Worm (Caenorhabditis elegans) whole organism, young adult: ENCODE measurements around the gene M88.3.

ENCODE experiments used
- B0019.2 ChIP-seq: fragments of 200-800 bp; sonication (Bioruptor generic); conservative IDR thresholded peaks from 2 replicates; pipeline ENCODE4 v1.3.6; 2022; ENCODE audit warnings: missing genetic modification reagents, missing genetic modification characterization, missing compliant biosample characterization
- B0261.1 ChIP-seq: sonication (generic microtip); optimal IDR thresholded peaks from 2 replicates; lab custom pipeline; 2016; ENCODE audit warnings: mild to moderate bottlenecking, missing genetic modification characterization, moderate library complexity, missing compliant biosample characterization
- C17E4.6 ChIP-seq: fragments of 200-800 bp; sonication (Bioruptor generic); IDR thresholded peaks from 2 replicates; pipeline ENCODE4 v1.3.6; 2022; ENCODE audit warnings: missing genetic modification reagents, missing genetic modification characterization, missing compliant biosample characterization
- F23B12.7 ChIP-seq: sonication (generic microtip); optimal IDR thresholded peaks from 2 replicates; lab custom pipeline; 2017; ENCODE audit warnings: missing genetic modification characterization, mild to moderate bottlenecking, missing compliant biosample characterization, antibody characterized with exemption, moderate library complexity; ENCODE audit not compliant: insufficient read depth
- F33H1.4 ChIP-seq: fragments of 200-800 bp; sonication (Bioruptor generic); IDR thresholded peaks from 2 replicates; pipeline ENCODE4 v1.3.6; 2022; ENCODE audit warnings: missing genetic modification reagents, missing genetic modification characterization, missing compliant biosample characterization
- F49E8.2 ChIP-seq: sonication (generic microtip); optimal IDR thresholded peaks from 3 replicates; lab custom pipeline; 2017; ENCODE audit warnings: missing genetic modification characterization, mild to moderate bottlenecking, missing compliant biosample characterization, antibody characterized with exemption, moderate library complexity; ENCODE audit not compliant: insufficient read depth
- F52B5.7 ChIP-seq: sonication (generic microtip); optimal IDR thresholded peaks from 2 replicates; lab custom pipeline; 2016; ENCODE audit warnings: mild to moderate bottlenecking, missing genetic modification characterization, missing compliant biosample characterization
- F55B11.4 ChIP-seq: sonication (generic microtip); optimal IDR thresholded peaks from 2 replicates; lab custom pipeline; 2016; ENCODE audit warnings: missing compliant biosample characterization, missing genetic modification characterization, borderline replicate concordance; ENCODE audit not compliant: insufficient read depth
- aptf-2 ChIP-seq: fragments of 200-800 bp; sonication (Bioruptor generic); conservative IDR thresholded peaks from 2 replicates; pipeline ENCODE4 v1.3.6; 2022; ENCODE audit warnings: missing genetic modification reagents, missing genetic modification characterization, missing compliant biosample characterization
- aptf-3 ChIP-seq: fragments of 200-800 bp; sonication (Bioruptor generic); IDR thresholded peaks from 2 replicates; pipeline ENCODE4 v1.3.6; 2022; ENCODE audit warnings: missing genetic modification characterization, missing compliant biosample characterization
- attf-3 ChIP-seq: fragments of 200-800 bp; sonication (Bioruptor generic); conservative IDR thresholded peaks from 2 replicates; pipeline ENCODE4 v1.3.6; 2022; ENCODE audit warnings: missing genetic modification reagents, missing genetic modification characterization, missing compliant biosample characterization
- attf-5 ChIP-seq: fragments of 200-800 bp; sonication (Bioruptor generic); optimal IDR thresholded peaks from 2 replicates; lab custom pipeline; 2018; ENCODE audit warnings: mild to moderate bottlenecking, missing genetic modification characterization, missing compliant biosample characterization
- ccch-3 ChIP-seq: fragments of 200-800 bp; sonication (Bioruptor generic); optimal IDR thresholded peaks from 2 replicates; lab custom pipeline; 2018; ENCODE audit warnings: mild to moderate bottlenecking, missing genetic modification characterization, missing compliant biosample characterization
- cebp-1 ChIP-seq, 2 experiments: fragments of 200-800 bp in 1 of 2; sonication (Bioruptor generic) in 1 of 2; sonication (generic microtip) in 1 of 2; IDR thresholded peaks in 1 of 2; optimal IDR thresholded peaks in 1 of 2; 2 replicates each; pipeline versions ENCODE4 v1.3.6 to Lab custom; 2017 to 2022; ENCODE audit warnings: missing compliant biosample characterization in 2 of 2, missing genetic modification characterization in 2 of 2, mild to moderate bottlenecking in 1 of 2, missing genetic modification reagents in 1 of 2, moderate library complexity in 1 of 2
- ceh-27 ChIP-seq: fragments of 200-800 bp; sonication (Bioruptor generic); optimal IDR thresholded peaks from 2 replicates; lab custom pipeline; 2018; ENCODE audit warnings: mild to moderate bottlenecking, missing genetic modification characterization, moderate library complexity, missing compliant biosample characterization
- ceh-91 ChIP-seq: fragments of 200-800 bp; sonication (Bioruptor generic); IDR thresholded peaks from 2 replicates; pipeline ENCODE4 v1.3.6; 2022; ENCODE audit warnings: missing genetic modification reagents, missing genetic modification characterization, missing compliant biosample characterization
- dox-1 ChIP-seq: fragments of 200-800 bp; sonication (Bioruptor generic); IDR thresholded peaks from 2 replicates; pipeline ENCODE4 v1.3.6; 2022; ENCODE audit warnings: missing genetic modification reagents, missing genetic modification characterization, missing compliant biosample characterization
- egl-18 ChIP-seq: fragments of 200-800 bp; sonication (Bioruptor generic); IDR thresholded peaks from 2 replicates; pipeline ENCODE4 v1.3.6; 2022; ENCODE audit warnings: missing genetic modification reagents, missing genetic modification characterization, missing compliant biosample characterization
- egrh-3 ChIP-seq: fragments of 200-800 bp; sonication (Bioruptor generic); IDR thresholded peaks from 2 replicates; pipeline ENCODE4 v1.3.6; 2022; ENCODE audit warnings: missing genetic modification reagents, missing genetic modification characterization, missing compliant biosample characterization
- ets-4 ChIP-seq: fragments of 200-800 bp; sonication (Bioruptor generic); optimal IDR thresholded peaks from 2 replicates; lab custom pipeline; 2018; ENCODE audit warnings: mild to moderate bottlenecking, missing genetic modification characterization, missing compliant biosample characterization
- fkh-3 ChIP-seq: sonication (generic microtip); optimal IDR thresholded peaks from 2 replicates; lab custom pipeline; 2016; ENCODE audit warnings: mild to moderate bottlenecking, missing genetic modification characterization, missing compliant biosample characterization
- him-1 ChIP-seq: sonication (generic microtip); optimal IDR thresholded peaks from 2 replicates; lab custom pipeline; 2016; ENCODE audit warnings: missing genotype, missing genetic modification reagents, missing genetic modification characterization, missing compliant biosample characterization
- hlh-12 ChIP-seq: sonication (generic microtip); optimal IDR thresholded peaks from 2 replicates; lab custom pipeline; 2016; ENCODE audit warnings: missing genetic modification characterization, missing compliant biosample characterization
- hrde-1 ChIP-seq: sonication (generic microtip); optimal IDR thresholded peaks from 2 replicates; lab custom pipeline; 2016; ENCODE audit warnings: missing genetic modification characterization, mild to moderate bottlenecking, missing compliant biosample characterization, moderate library complexity, missing genotype, missing genetic modification reagents, borderline replicate concordance
- lag-1 ChIP-seq: fragments of 200-800 bp; sonication (Bioruptor generic); IDR thresholded peaks from 2 replicates; pipeline ENCODE4 v1.3.6; 2022; ENCODE audit warnings: missing genetic modification reagents, missing genetic modification characterization, missing compliant biosample characterization
- lin-35 ChIP-seq, 3 experiments: fragments of 150-350 bp in 2 of 3; sonication (generic microtip) in 1 of 3; optimal IDR thresholded peaks; 2 replicates each; lab custom pipeline; 2014 to 2018; ENCODE audit warnings: missing biosample characterization in 3 of 3, missing genetic modification characterization in 3 of 3, missing genetic modification reagents in 3 of 3
- lin-40 ChIP-seq: sonication (generic microtip); optimal IDR thresholded peaks from 2 replicates; lab custom pipeline; 2016; ENCODE audit warnings: missing genetic modification characterization, mild to moderate bottlenecking, missing compliant biosample characterization, missing genotype, missing genetic modification reagents
- lin-54 ChIP-seq: fragments of 200-800 bp; sonication (Bioruptor generic); optimal IDR thresholded peaks from 2 replicates; lab custom pipeline; 2018; ENCODE audit warnings: mild to moderate bottlenecking, missing genetic modification characterization, missing compliant biosample characterization
- lsy-27 ChIP-seq: sonication (generic microtip); optimal IDR thresholded peaks from 2 replicates; lab custom pipeline; 2017; ENCODE audit warnings: missing genetic modification characterization, mild to moderate bottlenecking, missing compliant biosample characterization, antibody characterized with exemption, missing genotype, borderline replicate concordance; ENCODE audit not compliant: insufficient read depth
- madf-3 ChIP-seq: fragments of 200-800 bp; sonication (Bioruptor generic); IDR thresholded peaks from 2 replicates; pipeline ENCODE4 v1.3.6; 2022; ENCODE audit warnings: missing genetic modification reagents, missing genetic modification characterization, missing compliant biosample characterization
- mel-28 ChIP-seq: sonication (generic microtip); optimal IDR thresholded peaks from 2 replicates; lab custom pipeline; 2016; ENCODE audit warnings: borderline replicate concordance, mild to moderate bottlenecking, missing genetic modification characterization, missing compliant biosample characterization
- nfya-1 ChIP-seq: sonication (generic microtip); optimal IDR thresholded peaks from 2 replicates; lab custom pipeline; 2017; ENCODE audit warnings: antibody characterized with exemption, missing compliant biosample characterization, missing genetic modification characterization, borderline replicate concordance; ENCODE audit not compliant: insufficient read depth
- nfyb-1 ChIP-seq: fragments of 200-800 bp; sonication (Bioruptor generic); IDR thresholded peaks from 2 replicates; pipeline ENCODE4 v1.3.6; 2022; ENCODE audit warnings: missing genetic modification reagents, missing genetic modification characterization, missing compliant biosample characterization
- nhr-120 ChIP-seq: fragments of 200-800 bp; sonication (Bioruptor generic); IDR thresholded peaks from 2 replicates; pipeline ENCODE4 v1.3.6; 2022; ENCODE audit warnings: missing genetic modification characterization, missing compliant biosample characterization
- nhr-179 ChIP-seq: sonication (generic microtip); optimal IDR thresholded peaks from 2 replicates; lab custom pipeline; 2016; ENCODE audit warnings: mild to moderate bottlenecking, missing genetic modification characterization, missing compliant biosample characterization
- nhr-27 ChIP-seq: fragments of 200-800 bp; sonication (Bioruptor generic); optimal IDR thresholded peaks from 2 replicates; lab custom pipeline; 2018; ENCODE audit warnings: mild to moderate bottlenecking, missing genetic modification characterization, moderate library complexity, missing compliant biosample characterization
- rcor-1 ChIP-seq: fragments of 200-800 bp; sonication (Bioruptor generic); IDR thresholded peaks from 2 replicates; pipeline ENCODE4 v1.3.6; 2022; ENCODE audit warnings: missing genetic modification reagents, missing genetic modification characterization, missing compliant biosample characterization
- repo-1 ChIP-seq: sonication (generic microtip); optimal IDR thresholded peaks from 2 replicates; lab custom pipeline; 2017; ENCODE audit warnings: mild to moderate bottlenecking, missing genetic modification characterization, missing compliant biosample characterization
- snpc-1.3 ChIP-seq: sonication (generic microtip); optimal IDR thresholded peaks from 2 replicates; lab custom pipeline; 2017; ENCODE audit warnings: missing genetic modification characterization, mild to moderate bottlenecking, missing compliant biosample characterization, antibody characterized with exemption, moderate library complexity, missing genotype, missing genetic modification reagents; ENCODE audit not compliant: insufficient read depth
- snpc-4 ChIP-seq, 5 experiments: fragments of 150-350 bp in 1 of 5; sonication (generic microtip) in 4 of 5; optimal IDR thresholded peaks; 2 replicates each; lab custom pipeline; 2014 to 2018; ENCODE audit warnings: missing genetic modification characterization in 5 of 5, missing biosample characterization in 3 of 5, antibody characterized with exemption in 2 of 5, mild to moderate bottlenecking in 2 of 5, missing compliant biosample characterization in 2 of 5, missing genotype in 2 of 5, moderate library complexity in 2 of 5, missing genetic modification reagents in 1 of 5
- zfh-2 ChIP-seq: fragments of 200-800 bp; sonication (Bioruptor generic); conservative IDR thresholded peaks from 2 replicates; pipeline ENCODE4 v1.3.6; 2022; ENCODE audit warnings: missing genetic modification reagents, missing genetic modification characterization, missing compliant biosample characterization
- zim-3 ChIP-seq: sonication (generic microtip); optimal IDR thresholded peaks from 2 replicates; lab custom pipeline; 2017; ENCODE audit warnings: mild to moderate bottlenecking, missing genetic modification characterization, moderate library complexity, missing compliant biosample characterization
- ztf-25 ChIP-seq: fragments of 200-800 bp; sonication (Bioruptor generic); IDR thresholded peaks from 2 replicates; pipeline ENCODE4 v1.3.6; 2022; ENCODE audit warnings: missing genetic modification reagents, missing genetic modification characterization, missing compliant biosample characterization

M88.3 gene

DNA sequence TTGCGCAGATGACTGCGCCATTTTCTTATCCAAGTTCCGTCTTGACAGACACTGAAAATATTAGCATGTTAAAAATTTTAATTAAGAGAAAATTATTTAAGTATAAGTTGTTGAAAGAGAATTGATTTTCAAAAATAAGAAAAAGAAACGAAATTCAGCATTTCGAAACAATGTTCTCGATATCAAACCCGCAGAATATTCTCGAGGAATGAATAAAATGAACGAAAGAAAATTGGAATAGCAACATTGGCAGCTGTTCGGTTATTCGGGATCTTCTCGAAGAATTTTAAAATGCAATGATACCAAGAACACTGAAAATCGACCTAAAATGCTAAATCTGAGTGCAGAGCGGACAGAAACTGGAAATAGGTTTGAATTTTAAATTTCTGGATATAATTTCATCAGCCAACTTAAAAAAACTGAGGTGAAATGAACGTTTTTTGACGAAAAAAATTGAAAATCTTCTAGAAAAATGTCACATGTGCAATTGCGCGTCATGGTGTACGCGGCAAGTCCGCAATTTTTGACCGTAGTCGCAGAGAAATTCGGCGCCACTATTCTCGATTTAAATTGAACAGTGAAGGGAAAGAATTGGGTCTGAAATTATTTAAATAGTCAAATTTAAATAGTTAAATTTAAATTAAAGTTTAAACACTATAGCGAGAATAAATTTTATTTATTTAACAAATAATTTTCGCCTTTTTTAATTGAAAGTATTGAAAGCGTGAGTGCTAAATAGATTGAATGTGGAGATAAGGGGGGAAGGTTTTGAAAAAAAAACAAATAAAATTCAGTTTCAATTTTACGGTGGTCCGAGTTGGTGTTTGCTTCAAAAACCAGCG, 36.6 kb downstream of the M88.3 start, which contains the start of the genes cct-5 and F25F2.1 (continued):
- TF ChIP-seq hlh-12 (tag; lab: Kevin White, UChicago), result no peak
- TF ChIP-seq attf-5 (GFP tag; lab: Kevin White, UChicago), result peak; percentile 59
- peak; percentile 24 for TF ChIP-seq hrde-1
- TF ChIP-seq aptf-2 (GFP tag; lab: Robert Waterston, UW), result no peak
- TF ChIP-seq nhr-179 (tag; lab: Kevin White, UChicago), result no peak
- no peak for TF ChIP-seq zfh-2
- no peak for TF ChIP-seq F52B5.7 (tag; lab: Kevin White, UChicago)
- TF ChIP-seq rcor-1, result peak; percentile 80
- no peak for TF ChIP-seq ztf-25
- TF ChIP-seq lsy-27 (tag; lab: Kevin White, UChicago), result peak; percentile 19
- peak; percentile 93 for TF ChIP-seq dox-1 (GFP tag; lab: Robert Waterston, UW)
- no peak for TF ChIP-seq lag-1 (GFP tag; lab: Robert Waterston, UW)
- no peak for TF ChIP-seq repo-1 (tag; lab: Kevin White, UChicago)
- peak; percentile 86 for TF ChIP-seq snpc-1.3
- TF ChIP-seq F49E8.2 (tag; lab: Kevin White, UChicago), result peak; percentile 72
- TF ChIP-seq lin-54 (GFP tag; lab: Kevin White, UChicago), result peak; percentile 95
- no peak for TF ChIP-seq nfya-1 (tag; lab: Kevin White, UChicago)
- TF ChIP-seq lin-40, result no peak
- TF ChIP-seq him-1 (tag; lab: Kevin White, UChicago), result peak; percentile 47
- TF ChIP-seq aptf-3, result no peak
- TF ChIP-seq cebp-1 (GFP tag; IDR thresholded peaks at IDR 0.05; lab: Robert Waterston, UW), result no peak; the same call in 1 of the 2 replicates
- no peak for TF ChIP-seq cebp-1 (tag; optimal IDR thresholded peaks at IDR 0.05; lab: Kevin White, UChicago)
- no peak for TF ChIP-seq ceh-27
- no peak for TF ChIP-seq zim-3
- TF ChIP-seq egl-18, result no peak
- TF ChIP-seq F55B11.4, result no peak
- TF ChIP-seq ets-4 (GFP tag; lab: Kevin White, UChicago), result no peak
- no peak for TF ChIP-seq mel-28 (tag; lab: Kevin White, UChicago)
- TF ChIP-seq B0019.2 (GFP tag; lab: Robert Waterston, UW), result peak; percentile 88
- peak; percentile 82; the same call in 1 of the 2 replicates for TF ChIP-seq madf-3 (GFP tag; lab: Robert Waterston, UW)
- peak; percentile 61; the same call in 1 of the 2 replicates for TF ChIP-seq C17E4.6 (GFP tag; lab: Robert Waterston, UW)
- TF ChIP-seq nhr-120 (GFP tag; lab: Robert Waterston, UW), result no peak
- TF ChIP-seq F33H1.4, result peak; percentile 81
- TF ChIP-seq nfyb-1 (GFP tag; lab: Robert Waterston, UW), result 0 out of 2 replicates have a peak, but pooled peaks have one; percentile 51
- no peak for TF ChIP-seq fkh-3
- TF ChIP-seq lin-35 (GFP tag; optimal IDR thresholded peaks at IDR 0.05; lab: Kevin White, UChicago), result peak in 2 of 3 experiments; percentile 62 to 66
- TF ChIP-seq egrh-3 (GFP tag; lab: Robert Waterston, UW), result no peak
- no peak for TF ChIP-seq nhr-27 (tag; lab: Kevin White, UChicago)
- TF ChIP-seq snpc-4 (GFP tag; optimal IDR thresholded peaks at IDR 0.05; lab: Kevin White, UChicago), result no peak
- TF ChIP-seq snpc-4 (tag; optimal IDR thresholded peaks at IDR 0.05; lab: Kevin White, UChicago), result peak in 3 of 4 experiments; percentile 21 to 46 (median 38)
- TF ChIP-seq ccch-3 (GFP tag; lab: Kevin White, UChicago), result no peak
- no peak for TF ChIP-seq B0261.1 (tag; lab: Kevin White, UChicago)
- TF ChIP-seq attf-3 (GFP tag; lab: Robert Waterston, UW), result no peak
- TF ChIP-seq F23B12.7 (tag; lab: Kevin White, UChicago), result peak; percentile 84
- TF ChIP-seq ceh-91 (GFP tag; lab: Robert Waterston, UW), result peak; percentile 96
